Worm (Caenorhabditis elegans): ENCODE data around the gene C03B1.7.

The C03B1.7 gene

ce11 chrX:6341513-6341912 is at the start of gene C03B1.7:
TSS of gene C03B1.7 (plus strand) at chrX:6341813.
- TF ChIP-seq dao-5 (tag; optimal IDR thresholded peaks at IDR 0.05) (no peak), him-1 (tag; optimal IDR thresholded peaks at IDR 0.05) (no peak), W03F9.2 (tag; optimal IDR thresholded peaks at IDR 0.05) (no peak)

DNA sequence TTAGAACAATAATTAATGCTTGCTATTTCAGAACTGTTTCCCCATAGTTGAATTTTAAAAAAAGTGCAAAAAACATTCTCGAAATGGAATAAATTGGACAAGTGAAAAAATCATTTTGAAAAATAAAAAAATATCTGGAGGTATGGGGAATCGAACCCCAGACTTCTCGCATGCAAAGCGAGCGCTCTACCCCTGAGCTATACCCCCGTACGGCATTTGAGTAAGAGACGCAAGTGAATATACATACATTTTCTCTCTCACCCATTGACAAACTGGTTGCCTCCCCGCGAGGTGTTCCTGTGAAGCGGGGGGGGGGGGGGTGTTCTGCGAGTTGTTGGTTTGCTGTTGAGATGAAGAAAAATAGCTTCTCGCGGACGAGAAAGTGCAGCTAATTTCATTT is 49.5 kb upstream of the C03B1.7 start:
- TF ChIP-seq him-1 (tag; optimal IDR thresholded peaks at IDR 0.05), result peak; percentile 51
- peak; percentile 59 for TF ChIP-seq dao-5 (tag; optimal IDR thresholded peaks at IDR 0.05)
- peak; percentile 45 for TF ChIP-seq W03F9.2 (tag; optimal IDR thresholded peaks at IDR 0.05)

DNA sequence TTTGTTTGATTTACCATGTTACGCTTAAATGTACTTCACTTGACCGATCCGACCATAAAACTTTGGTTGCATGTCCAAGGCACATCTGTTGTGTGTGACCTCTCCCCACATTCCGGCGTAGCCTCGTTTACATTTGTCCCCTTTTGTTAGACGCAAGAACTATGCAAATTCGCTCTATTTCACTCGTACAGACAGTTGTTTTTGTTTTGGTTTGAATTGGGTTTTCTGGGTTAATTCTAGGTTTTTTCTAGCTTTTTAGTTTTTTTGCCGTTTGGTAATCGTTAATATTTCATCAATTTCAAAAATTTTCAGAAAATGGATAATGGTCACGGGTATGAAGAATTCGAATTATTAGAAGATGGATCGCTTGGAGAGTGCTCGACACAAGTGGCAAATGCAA is 48.8 kb upstream of the C03B1.7 start, which contains the start of gene mom-1:
Gene mom-1, plus strand, starts transcription at position 301 of the 400 bp plus-strand sequence.
- TF ChIP-seq dao-5 (tag; optimal IDR thresholded peaks at IDR 0.05), result no peak

DNA sequence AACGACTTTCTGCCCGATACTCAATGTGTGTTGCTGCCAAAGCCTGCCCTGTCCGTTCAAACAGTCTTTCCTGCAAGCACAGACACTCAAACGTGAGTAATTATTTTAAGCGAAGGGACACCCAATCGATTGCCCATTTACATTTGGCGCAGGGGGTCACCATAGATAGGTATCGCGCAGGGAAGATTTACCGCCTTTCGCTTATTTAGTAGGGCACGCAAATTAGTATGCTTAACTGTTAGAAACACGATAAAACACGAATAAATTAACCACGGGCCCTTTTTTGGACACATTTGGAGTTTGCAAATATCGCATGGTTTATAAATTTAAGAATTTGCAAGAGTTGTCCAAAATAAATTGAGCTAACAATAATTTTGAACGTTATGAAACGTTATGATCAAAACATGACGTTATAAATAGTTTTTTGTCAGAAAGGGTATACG is 45.2 kb upstream of the C03B1.7 start:
- TF ChIP-seq him-1 (tag; optimal IDR thresholded peaks at IDR 0.05) (peak; percentile 100), dao-5 (tag; optimal IDR thresholded peaks at IDR 0.05) (peak; percentile 82), W03F9.2 (tag; optimal IDR thresholded peaks at IDR 0.05) (peak; percentile 97)

ce11 chrX:6299641-6300240 is 41.9 kb upstream of the C03B1.7 start, which contains the start of gene cest-16:
TSS of gene cest-16 (plus strand) at chrX:6299942.
- TF ChIP-seq W03F9.2 (tag; optimal IDR thresholded peaks at IDR 0.05) (no peak), dao-5 (tag; optimal IDR thresholded peaks at IDR 0.05) (no peak), him-1 (tag; optimal IDR thresholded peaks at IDR 0.05) (no peak)

ce11 chrX:6311391-6311790 is 30.2 kb upstream of the C03B1.7 start, which contains the start of gene npr-38:
TSS of gene npr-38 (plus strand) at chrX:6311691.
- TF ChIP-seq W03F9.2 (tag; optimal IDR thresholded peaks at IDR 0.05) (no peak), dao-5 (tag; optimal IDR thresholded peaks at IDR 0.05) (no peak), him-1 (tag; optimal IDR thresholded peaks at IDR 0.05) (no peak)

- no peak for TF ChIP-seq dao-5 (tag; optimal IDR thresholded peaks at IDR 0.05)
These were observed 22.8 kb upstream of the C03B1.7 start for ce11 chrX:6318803-6319202.

ce11 chrX:6319546-6319945 is 22.1 kb upstream of the C03B1.7 start, which contains the start of gene chtb-3:
TSS of gene chtb-3 (minus strand) at chrX:6319646.
- TF ChIP-seq him-1 (tag; optimal IDR thresholded peaks at IDR 0.05), result no peak
- no peak for TF ChIP-seq W03F9.2 (tag; optimal IDR thresholded peaks at IDR 0.05)
- no peak for TF ChIP-seq dao-5 (tag; optimal IDR thresholded peaks at IDR 0.05)

- no peak for TF ChIP-seq him-1 (tag; optimal IDR thresholded peaks at IDR 0.05)
These were observed 20.7 kb upstream of the C03B1.7 start for ce11 chrX:6320887-6321286.

DNA sequence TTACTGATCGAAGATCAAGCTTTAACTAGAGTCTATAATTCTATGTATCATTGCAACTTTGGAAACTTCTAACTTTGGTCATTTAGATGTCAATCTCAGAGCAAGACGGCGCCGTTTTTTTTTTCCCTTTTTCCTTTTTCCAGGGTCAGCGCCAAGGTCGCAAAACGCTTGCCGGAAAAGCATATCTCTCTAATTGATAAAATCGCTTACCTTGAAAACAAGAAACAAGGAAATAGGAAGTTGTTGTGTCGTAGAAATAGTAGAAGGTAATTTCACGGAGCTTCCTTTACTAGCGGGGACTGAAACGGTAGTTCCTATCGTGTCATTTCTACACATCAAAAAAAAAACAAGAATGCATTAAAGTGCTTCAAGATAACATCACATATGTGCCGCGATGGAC is 20.2 kb upstream of the C03B1.7 start:
- TF ChIP-seq him-1 (tag; optimal IDR thresholded peaks at IDR 0.05) (no peak), W03F9.2 (tag; optimal IDR thresholded peaks at IDR 0.05) (no peak), dao-5 (tag; optimal IDR thresholded peaks at IDR 0.05) (no peak)

ce11 chrX:6323129-6323528 is 18.5 kb upstream of the C03B1.7 start, which contains the start of gene col-167:
TSS of gene col-167 (plus strand) at chrX:6323488.
- TF ChIP-seq W03F9.2 (tag; optimal IDR thresholded peaks at IDR 0.05) (no peak), him-1 (tag; optimal IDR thresholded peaks at IDR 0.05) (no peak), dao-5 (tag; optimal IDR thresholded peaks at IDR 0.05) (no peak)

- TF ChIP-seq W03F9.2 (tag; optimal IDR thresholded peaks at IDR 0.05), result no peak
- no peak for TF ChIP-seq him-1 (tag; optimal IDR thresholded peaks at IDR 0.05)
- TF ChIP-seq dao-5 (tag; optimal IDR thresholded peaks at IDR 0.05), result no peak
These were observed 15.5 kb upstream of the C03B1.7 start, which contains the start of gene col-168 for ce11 chrX:6326088-6326487. TSS of gene col-168 (plus strand) at chrX:6326388.

DNA sequence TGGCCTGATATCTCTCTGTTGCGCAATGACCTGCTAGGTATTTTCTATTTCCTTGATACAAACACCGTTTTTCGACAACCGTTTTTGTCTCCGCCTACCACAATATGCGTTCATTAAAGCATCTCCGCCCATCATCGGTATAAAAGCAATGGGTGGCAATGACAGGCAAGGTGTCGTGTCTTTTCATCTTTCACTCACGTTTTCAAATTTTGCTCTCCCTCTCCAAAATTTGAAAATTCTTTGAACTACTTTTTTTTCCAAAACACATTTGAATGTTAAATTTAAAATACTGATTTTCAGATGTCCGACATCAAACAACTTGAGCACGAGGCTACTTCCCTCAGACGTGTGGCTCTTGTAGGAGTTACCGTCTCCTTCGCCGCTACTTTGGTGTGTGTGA is 12.8 kb upstream of the C03B1.7 start, which contains the start of gene col-169:
Gene col-169, plus strand, starts transcription at position 301 of the 400 bp plus-strand sequence.
- TF ChIP-seq dao-5 (tag; optimal IDR thresholded peaks at IDR 0.05) (no peak), W03F9.2 (tag; optimal IDR thresholded peaks at IDR 0.05) (no peak), him-1 (tag; optimal IDR thresholded peaks at IDR 0.05) (no peak)

- TF ChIP-seq him-1 (tag; optimal IDR thresholded peaks at IDR 0.05) (no peak), dao-5 (tag; optimal IDR thresholded peaks at IDR 0.05) (no peak), W03F9.2 (tag; optimal IDR thresholded peaks at IDR 0.05) (no peak)
These were observed 10.2 kb upstream of the C03B1.7 start, which contains the start of gene col-170 for ce11 chrX:6331409-6331808. TSS of gene col-170 (plus strand) at chrX:6331709.

DNA sequence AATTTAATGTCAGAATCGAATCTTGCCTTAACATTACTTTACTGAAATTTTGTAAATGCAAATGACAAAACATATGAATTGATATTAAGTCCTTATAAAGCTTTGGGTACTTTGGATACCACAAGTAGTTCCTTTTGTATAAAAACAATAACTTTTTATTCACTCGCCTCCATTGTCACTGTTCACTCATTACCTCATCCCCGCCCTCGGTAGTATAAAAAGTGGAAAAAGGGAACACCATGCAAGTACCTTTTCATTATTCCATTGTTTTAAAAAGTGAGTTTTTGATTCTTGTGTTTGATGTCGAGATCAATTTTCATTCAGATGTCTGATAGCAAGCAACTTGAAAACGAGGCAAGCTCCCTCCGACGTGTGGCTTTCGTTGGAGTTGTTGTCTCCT is 7.6 kb upstream of the C03B1.7 start, which contains the start of gene col-171:
Gene col-171, plus strand, starts transcription at position 301 of the 400 bp plus-strand sequence.
- no peak for TF ChIP-seq W03F9.2 (tag; optimal IDR thresholded peaks at IDR 0.05)
- TF ChIP-seq him-1 (tag; optimal IDR thresholded peaks at IDR 0.05), result no peak
- TF ChIP-seq dao-5 (tag; optimal IDR thresholded peaks at IDR 0.05), result no peak

Measured in whole organism, L4/young adult.